Worm (Caenorhabditis elegans): ENCODE measurements around the gene clec-167.

DNA sequence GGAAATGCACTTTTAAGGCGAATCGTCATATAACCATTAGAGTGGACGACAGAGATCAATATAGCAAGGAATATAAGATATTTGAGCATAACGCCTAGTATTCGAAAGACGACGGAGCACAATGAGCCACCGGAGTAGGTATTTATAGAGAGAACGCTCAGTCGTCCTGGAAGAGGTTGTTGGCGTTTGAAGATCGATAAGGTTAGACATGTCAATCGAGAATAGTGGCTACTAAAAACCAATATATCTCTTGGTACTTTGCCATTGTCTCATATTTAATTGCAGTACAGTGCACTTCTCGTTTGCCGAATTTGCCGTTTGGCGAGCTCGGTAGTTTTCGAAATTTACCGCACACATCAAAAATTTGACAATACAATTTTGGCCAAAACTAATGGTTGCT is 47.6 kb downstream of the clec-167 start, which contains the start of gene dsl-1:
- TF ChIP-seq W03F9.2 (tag; optimal IDR thresholded peaks at IDR 0.05) (no peak), him-1 (tag; optimal IDR thresholded peaks at IDR 0.05) (no peak), dao-5 (tag; optimal IDR thresholded peaks at IDR 0.05) (no peak)
